Worm (Caenorhabditis elegans) whole organism, L4/young adult: ENCODE data around the gene nspa-2.

Source experiments
- W03F9.2 ChIP-seq: fragments of 150-350 bp; optimal IDR thresholded peaks from 2 replicates; lab custom pipeline; 2014; ENCODE audit warnings: missing biosample characterization, missing genetic modification characterization
- dao-5 ChIP-seq: sonication (generic microtip); optimal IDR thresholded peaks from 2 replicates; lab custom pipeline; 2016; ENCODE audit warnings: missing genotype, missing genetic modification characterization, moderate library complexity, missing compliant biosample characterization
- him-1 ChIP-seq: sonication (generic microtip); optimal IDR thresholded peaks from 2 replicates; lab custom pipeline; 2016; ENCODE audit warnings: missing genotype, missing genetic modification reagents, missing genetic modification characterization, missing compliant biosample characterization

Gene nspa-2

DNA sequence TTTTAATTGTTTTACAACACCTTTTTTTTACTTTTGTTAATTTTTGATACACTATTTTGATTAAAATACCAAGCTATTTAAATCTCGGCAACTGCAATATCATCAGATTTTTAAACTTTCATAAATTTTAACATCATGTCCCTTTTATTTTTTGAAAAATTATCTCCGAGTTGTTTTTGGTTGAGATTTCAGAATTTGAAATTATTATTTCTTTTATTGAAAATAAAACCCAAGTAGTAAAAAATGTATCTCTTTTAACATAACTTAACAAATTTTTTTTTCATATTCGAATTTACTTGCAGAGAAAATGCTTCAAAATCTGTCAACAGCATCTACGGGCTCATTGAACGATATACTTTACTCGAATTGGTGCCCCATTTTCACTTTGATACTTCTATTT lies 24.7 kb downstream of the nspa-2 start, which contains the start of gene H12D21.11:
H12D21.11 (plus strand) TSS at position 301 of the 400 bp plus-strand sequence.
- no peak for TF ChIP-seq W03F9.2 (tag; lab: Kevin White, UChicago)
- no peak for TF ChIP-seq dao-5 (tag; lab: Kevin White, UChicago)
- no peak for TF ChIP-seq him-1 (tag; lab: Kevin White, UChicago)

DNA sequence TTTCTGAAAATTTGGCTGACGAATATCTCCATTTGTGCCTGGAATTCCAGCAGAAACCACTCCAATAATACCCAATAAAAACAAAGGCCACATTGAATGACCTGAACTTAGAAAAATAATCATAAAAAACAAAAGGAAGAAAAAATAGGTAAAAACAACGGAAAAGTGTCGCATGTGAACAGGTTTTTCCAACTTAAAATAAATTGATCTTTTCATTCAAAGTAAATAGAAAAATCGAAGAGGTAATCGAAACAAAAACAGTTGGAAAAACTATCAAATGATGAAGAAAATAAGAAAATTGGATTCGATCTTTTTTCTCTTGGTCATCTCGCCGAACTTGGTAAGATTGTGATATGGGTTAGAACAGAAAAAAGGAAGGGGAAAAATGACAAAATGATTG lies 30.6 kb downstream of the nspa-2 start, which contains the start of gene zmp-4:
zmp-4 (minus strand) TSS at position 101 of the 400 bp plus-strand sequence.
- TF ChIP-seq him-1 (tag; lab: Kevin White, UChicago) (no peak), W03F9.2 (tag; lab: Kevin White, UChicago) (no peak), dao-5 (tag; lab: Kevin White, UChicago) (no peak)

DNA sequence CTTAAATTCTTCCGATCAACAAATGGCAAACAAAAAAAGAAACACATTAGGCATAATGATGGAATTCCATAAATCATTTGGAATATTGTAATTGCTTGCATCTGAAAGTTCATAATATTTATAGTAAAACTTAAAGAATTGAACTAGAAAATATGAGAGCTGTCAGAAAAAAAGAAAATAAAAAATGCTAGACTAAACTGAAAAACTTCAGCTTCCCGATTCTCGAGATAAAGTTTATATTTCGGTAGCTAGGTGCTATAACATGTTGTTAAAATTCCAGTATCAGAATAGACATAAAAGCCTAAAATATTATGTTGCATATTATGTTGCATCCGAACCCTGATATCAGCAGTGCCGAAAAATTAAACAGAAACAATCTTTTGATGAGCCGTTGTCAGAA lies 33.2 kb downstream of the nspa-2 start, which contains the start of gene srg-54:
srg-54 (minus strand) TSS at position 101 of the 400 bp plus-strand sequence.
- TF ChIP-seq him-1 (tag; lab: Kevin White, UChicago) (no peak), W03F9.2 (tag; lab: Kevin White, UChicago) (no peak)

DNA sequence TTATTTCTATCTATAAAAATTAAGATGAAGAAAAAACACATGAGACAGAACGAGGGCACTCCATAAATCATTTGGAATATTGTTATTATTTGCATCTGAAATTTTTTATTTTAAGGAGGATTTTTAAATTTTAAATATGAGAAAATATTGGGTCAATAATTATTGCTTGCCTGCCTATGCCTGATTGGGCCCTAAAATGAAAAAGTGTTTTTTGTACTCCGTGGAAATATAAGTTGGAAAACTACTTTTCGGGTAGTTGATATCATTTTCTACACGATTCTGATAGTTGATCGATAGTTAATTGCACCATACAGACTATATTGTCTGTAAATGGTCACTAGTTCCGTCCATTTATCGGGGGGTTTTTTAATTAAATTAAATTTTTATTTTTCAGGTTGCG lies 37.4 kb downstream of the nspa-2 start, which contains the start of gene srg-55:
srg-55 (minus strand) TSS at position 101 of the 400 bp plus-strand sequence.
- TF ChIP-seq dao-5 (tag; lab: Kevin White, UChicago), result no peak
- no peak for TF ChIP-seq W03F9.2 (tag; lab: Kevin White, UChicago)
- TF ChIP-seq him-1 (tag; lab: Kevin White, UChicago), result no peak

DNA sequence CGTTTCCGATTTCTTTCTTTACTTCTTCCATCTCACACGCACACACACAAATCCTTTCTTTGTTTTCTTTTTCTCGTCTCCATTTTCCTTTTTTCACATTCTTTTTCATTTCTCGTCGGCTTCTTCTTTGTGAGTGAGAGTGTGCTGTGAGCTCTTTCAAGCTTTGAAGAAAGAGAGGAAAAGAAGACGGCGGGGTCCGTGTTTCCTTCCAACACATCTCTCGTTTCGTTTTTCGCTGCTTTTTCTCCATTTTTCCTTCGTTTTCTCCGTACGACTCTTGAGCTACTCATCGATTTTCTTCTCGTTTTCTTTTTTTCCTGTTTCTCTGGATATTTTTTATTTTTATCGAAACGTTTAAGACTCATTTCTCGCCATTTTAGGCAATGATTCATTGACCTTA lies 39.3 kb downstream of the nspa-2 start:
- peak; percentile 69 for TF ChIP-seq him-1 (tag; lab: Kevin White, UChicago)
- TF ChIP-seq dao-5 (tag; lab: Kevin White, UChicago), result no peak
- no peak for TF ChIP-seq W03F9.2 (tag; lab: Kevin White, UChicago)

DNA sequence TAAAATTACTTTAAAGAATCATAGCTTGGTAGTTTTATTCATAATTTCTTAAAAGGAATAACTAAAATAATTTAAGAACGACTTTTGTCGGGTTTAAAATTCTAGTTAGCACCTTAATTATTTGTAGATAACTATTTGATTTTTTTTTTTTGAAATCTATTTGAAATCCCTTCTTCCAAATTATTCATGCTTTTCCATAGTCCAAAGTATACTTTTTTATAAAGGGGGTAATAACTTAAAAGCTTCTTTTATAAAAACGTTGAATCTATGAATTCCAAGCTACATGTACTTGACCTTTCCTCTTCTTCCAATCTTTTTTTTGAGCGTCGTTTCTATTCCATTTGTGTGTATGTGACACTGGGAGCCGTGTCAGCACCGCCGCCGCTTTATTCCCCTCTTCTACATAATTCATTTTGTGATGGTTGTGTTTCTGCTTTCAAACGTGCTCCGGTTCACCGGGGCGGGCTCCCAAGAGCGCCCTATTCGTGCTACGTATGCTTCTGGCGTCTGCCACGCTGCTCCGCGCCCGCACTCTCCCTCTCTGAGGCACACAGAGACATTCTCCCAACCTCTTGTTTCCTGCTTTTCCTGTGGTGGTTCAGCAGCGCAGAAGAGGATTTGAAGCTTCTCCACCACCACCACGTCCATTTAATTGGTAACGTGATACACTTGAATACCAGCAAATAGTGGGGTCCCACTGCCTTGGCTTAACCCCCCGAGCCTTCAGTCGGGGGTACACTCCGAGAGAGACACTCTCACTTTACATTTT lies 42.8 kb downstream of the nspa-2 start:
- TF ChIP-seq dao-5 (tag; lab: Kevin White, UChicago) (no peak), W03F9.2 (tag; lab: Kevin White, UChicago) (no peak), him-1 (tag; lab: Kevin White, UChicago) (no peak)

DNA sequence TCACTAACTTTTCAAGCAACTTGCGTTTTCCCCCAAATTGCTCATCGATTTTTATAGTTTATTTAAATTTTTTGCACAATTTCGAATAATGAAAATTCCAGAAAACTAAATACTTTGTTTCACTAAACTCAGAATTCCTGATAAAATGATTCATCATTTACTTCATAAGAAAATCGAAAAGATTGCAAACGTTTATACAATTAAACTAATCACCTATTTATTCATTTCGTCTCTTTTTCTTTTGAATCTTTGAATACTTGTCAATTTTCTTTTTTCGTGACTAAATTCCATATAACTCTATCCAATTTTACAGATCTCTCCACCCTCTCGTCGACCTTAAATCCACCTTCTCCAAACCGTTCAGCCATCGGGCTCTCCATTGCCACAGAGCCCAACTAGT lies 45.7 kb downstream of the nspa-2 start, which contains the start of gene C30G7.2:
C30G7.2 (plus strand) TSS at position 301 of the 400 bp plus-strand sequence.
- TF ChIP-seq W03F9.2 (tag; lab: Kevin White, UChicago) (no peak), dao-5 (tag; lab: Kevin White, UChicago) (no peak), him-1 (tag; lab: Kevin White, UChicago) (no peak)
